Worm (Caenorhabditis elegans) whole organism, L1 larva: ENCODE measurements around the gene C47A10.12.

ENCODE experiments used
- C16A3.4 ChIP-seq: fragments of 150-350 bp; optimal IDR thresholded peaks from 2 replicates; lab custom pipeline; 2014; ENCODE audit warnings: missing biosample characterization, missing genetic modification characterization
- fkh-10 ChIP-seq: sonication (generic microtip); optimal IDR thresholded peaks from 2 replicates; lab custom pipeline; 2017; ENCODE audit warnings: missing biosample characterization, missing genetic modification reagents, missing genetic modification characterization
- lin-35 ChIP-seq, 2 experiments: fragments of 150-350 bp; optimal IDR thresholded peaks; 2 replicates each; lab custom pipeline; 2014; ENCODE audit warnings: missing biosample characterization in 2 of 2, missing genetic modification characterization in 2 of 2, missing genetic modification reagents in 2 of 2
- nhr-12 ChIP-seq: sonication (generic microtip); optimal IDR thresholded peaks from 2 replicates; lab custom pipeline; 2017; ENCODE audit warnings: missing biosample characterization, missing genetic modification characterization
- nhr-20 ChIP-seq: sonication (generic microtip); optimal IDR thresholded peaks from 2 replicates; lab custom pipeline; 2016; ENCODE audit warnings: mild to moderate bottlenecking, missing genetic modification characterization, missing compliant biosample characterization

ce11 chrV:17819704-17820103, 42.0 kb downstream of the C47A10.12 start:
- TF ChIP-seq nhr-12 (tag; lab: Kevin White, UChicago) (no peak), lin-35 (GFP tag; optimal IDR thresholded peaks at IDR 0.05; lab: Kevin White, UChicago) (no peak), fkh-10 (GFP tag; lab: Kevin White, UChicago) (no peak), nhr-20 (tag; lab: Kevin White, UChicago) (no peak), C16A3.4 (tag; lab: Kevin White, UChicago) (no peak)
